Worm (Caenorhabditis elegans): ENCODE data around the gene T22F3.8.

The T22F3.8 gene

ce11 chrV:3605325-3605724 lies at the start of gene T22F3.8:
TSS of gene T22F3.8 (minus strand) at chrV:3605425.
- no peak for TF ChIP-seq snpc-4 (tag; optimal IDR thresholded peaks at IDR 0.05)
- no peak for TF ChIP-seq sea-2 (GFP tag; optimal IDR thresholded peaks at IDR 0.05)
- no peak for TF ChIP-seq nhr-12 (tag; optimal IDR thresholded peaks at IDR 0.05)
- TF ChIP-seq elt-1 (tag; optimal IDR thresholded peaks at IDR 0.05): no peak
- no peak for TF ChIP-seq ceh-16 (tag; optimal IDR thresholded peaks at IDR 0.05)
- no peak for TF ChIP-seq unc-62 (GFP tag; optimal IDR thresholded peaks at IDR 0.05)
- no peak for TF ChIP-seq pqm-1 (tag; optimal IDR thresholded peaks at IDR 0.05)
- TF ChIP-seq pha-4 (tag; optimal IDR thresholded peaks at IDR 0.05): no peak
- TF ChIP-seq ztf-11 (tag; optimal IDR thresholded peaks at IDR 0.05): no peak
- TF ChIP-seq nhr-76 (tag; optimal IDR thresholded peaks at IDR 0.05): no peak
- no peak for TF ChIP-seq ztf-4 (tag; optimal IDR thresholded peaks at IDR 0.05)
- no peak for TF ChIP-seq R02D3.7 (tag; optimal IDR thresholded peaks at IDR 0.05)
- no peak for TF ChIP-seq nhr-67 (tag; optimal IDR thresholded peaks at IDR 0.05)

ce11 chrV:3649473-3649872 lies 44.2 kb upstream of the T22F3.8 start, which contains the start of gene str-114:
TSS of gene str-114 (plus strand) at chrV:3649773.
- TF ChIP-seq tbx-2 (tag; optimal IDR thresholded peaks at IDR 0.05): no peak
- TF ChIP-seq nhr-25 (tag; optimal IDR thresholded peaks at IDR 0.05): no peak
- TF ChIP-seq ZK546.5 (tag; optimal IDR thresholded peaks at IDR 0.05): no peak
- no peak for TF ChIP-seq nhr-43 (tag; optimal IDR thresholded peaks at IDR 0.05; ENCODE audit: poor library complexity, severe bottlenecking)
- TF ChIP-seq nhr-12 (tag; optimal IDR thresholded peaks at IDR 0.05): no peak
- no peak for TF ChIP-seq egl-5 (tag; optimal IDR thresholded peaks at IDR 0.05)
- TF ChIP-seq ceh-16 (tag; optimal IDR thresholded peaks at IDR 0.05): no peak

ce11 chrV:3647862-3648261 lies 42.6 kb upstream of the T22F3.8 start, which contains the start of gene F59B1.10:
TSS of gene F59B1.10 (minus strand) at chrV:3647962.
- TF ChIP-seq lsy-12 (tag; optimal IDR thresholded peaks at IDR 0.05) (no peak), elt-1 (tag; optimal IDR thresholded peaks at IDR 0.05) (no peak), sea-2 (GFP tag; optimal IDR thresholded peaks at IDR 0.05) (no peak), nhr-12 (tag; optimal IDR thresholded peaks at IDR 0.05) (no peak), egl-5 (tag; optimal IDR thresholded peaks at IDR 0.05) (no peak), lin-15B (tag; optimal IDR thresholded peaks at IDR 0.05) (no peak), nhr-23 (tag; optimal IDR thresholded peaks at IDR 0.05) (no peak), pqm-1 (tag; optimal IDR thresholded peaks at IDR 0.05) (no peak), eor-1 (tag; optimal IDR thresholded peaks at IDR 0.05) (no peak), nhr-76 (tag; optimal IDR thresholded peaks at IDR 0.05) (no peak), zag-1 (tag; optimal IDR thresholded peaks at IDR 0.05) (no peak), mdl-1 (tag; optimal IDR thresholded peaks at IDR 0.05) (no peak), nhr-28 (tag; optimal IDR thresholded peaks at IDR 0.05) (no peak), nhr-237 (tag; optimal IDR thresholded peaks at IDR 0.05) (no peak), skn-1 (tag; optimal IDR thresholded peaks at IDR 0.05) (no peak), ceh-16 (tag; optimal IDR thresholded peaks at IDR 0.05) (no peak), R02D3.7 (tag; optimal IDR thresholded peaks at IDR 0.05) (no peak), ceh-28 (tag; optimal IDR thresholded peaks at IDR 0.05) (no peak)

- TF ChIP-seq lin-39 (tag; optimal IDR thresholded peaks at IDR 0.05): no peak
- TF ChIP-seq ceh-28 (tag; optimal IDR thresholded peaks at IDR 0.05): no peak
- TF ChIP-seq mdl-1 (tag; optimal IDR thresholded peaks at IDR 0.05): no peak
- no peak for TF ChIP-seq nhr-28 (tag; optimal IDR thresholded peaks at IDR 0.05)
- no peak for TF ChIP-seq fkh-2 (tag; optimal IDR thresholded peaks at IDR 0.05)
- no peak for TF ChIP-seq nhr-12 (tag; optimal IDR thresholded peaks at IDR 0.05)
- no peak for TF ChIP-seq ztf-11 (tag; optimal IDR thresholded peaks at IDR 0.05)
- no peak for TF ChIP-seq ceh-82 (tag; optimal IDR thresholded peaks at IDR 0.05)
- no peak for TF ChIP-seq elt-3 (tag; optimal IDR thresholded peaks at IDR 0.05)
- no peak for TF ChIP-seq ZK546.5 (tag; optimal IDR thresholded peaks at IDR 0.05)
- TF ChIP-seq fos-1 (tag; optimal IDR thresholded peaks at IDR 0.05): no peak
- TF ChIP-seq pqm-1 (tag; optimal IDR thresholded peaks at IDR 0.05): peak; percentile 84
- no peak for TF ChIP-seq nhr-237 (tag; optimal IDR thresholded peaks at IDR 0.05)
- TF ChIP-seq unc-39 (tag; optimal IDR thresholded peaks at IDR 0.05): no peak
- TF ChIP-seq nhr-25 (tag; optimal IDR thresholded peaks at IDR 0.05): peak; percentile 11
- TF ChIP-seq unc-62 (GFP tag; optimal IDR thresholded peaks at IDR 0.05): no peak
- no peak for TF ChIP-seq snpc-4 (tag; optimal IDR thresholded peaks at IDR 0.05)
- TF ChIP-seq nhr-76 (tag; optimal IDR thresholded peaks at IDR 0.05): no peak
- peak; percentile 66 for TF ChIP-seq jun-1 (tag; optimal IDR thresholded peaks at IDR 0.05)
- no peak for TF ChIP-seq skn-1 (tag; optimal IDR thresholded peaks at IDR 0.05)
- no peak for TF ChIP-seq nfya-1 (tag; optimal IDR thresholded peaks at IDR 0.05; ENCODE audit: insufficient read depth)
- peak; percentile 55 for TF ChIP-seq nhr-23 (tag; optimal IDR thresholded peaks at IDR 0.05)
- no peak for TF ChIP-seq ztf-4 (tag; optimal IDR thresholded peaks at IDR 0.05)
- TF ChIP-seq ama-1 (optimal IDR thresholded peaks at IDR 0.05): no peak
- peak; percentile 91 for TF ChIP-seq pha-4 (tag; optimal IDR thresholded peaks at IDR 0.05)
- no peak for TF ChIP-seq daf-12 (tag; optimal IDR thresholded peaks at IDR 0.05)
- no peak for TF ChIP-seq egl-5 (tag; optimal IDR thresholded peaks at IDR 0.05)
- TF ChIP-seq R02D3.7 (tag; optimal IDR thresholded peaks at IDR 0.05): no peak
- no peak for TF ChIP-seq hmg-11 (tag; optimal IDR thresholded peaks at IDR 0.05)
- TF ChIP-seq nhr-43 (tag; optimal IDR thresholded peaks at IDR 0.05; ENCODE audit: poor library complexity, severe bottlenecking): no peak
- peak; percentile 90 for TF ChIP-seq elt-2 (tag; optimal IDR thresholded peaks at IDR 0.05)
- no peak for TF ChIP-seq fkh-10 (GFP tag; optimal IDR thresholded peaks at IDR 0.05)
- TF ChIP-seq tbx-2 (tag; optimal IDR thresholded peaks at IDR 0.05): no peak
- TF ChIP-seq nhr-67 (tag; optimal IDR thresholded peaks at IDR 0.05): no peak
- no peak for TF ChIP-seq ceh-16 (tag; optimal IDR thresholded peaks at IDR 0.05)
- TF ChIP-seq mml-1 (tag; optimal IDR thresholded peaks at IDR 0.05): no peak
- no peak for TF ChIP-seq egl-27 (tag; optimal IDR thresholded peaks at IDR 0.05)
- TF ChIP-seq lin-15B (tag; optimal IDR thresholded peaks at IDR 0.05): no peak
- TF ChIP-seq eor-1 (tag; optimal IDR thresholded peaks at IDR 0.05): no peak
These were observed 39.0 kb upstream of the T22F3.8 start, which contains the start of gene F59B1.8 for ce11 chrV:3644193-3644693. TSS of gene F59B1.8 (minus strand) at chrV:3644243.

Measured in whole organism, L3 larva.